Fruit fly (Drosophila melanogaster): ENCODE data around the gene Psa.

dm6 chr3L:1495803-1496202 lies 6.8 kb upstream of the Psa start:
- TF ChIP-seq Sin3A (optimal IDR thresholded peaks at IDR 0.05), result no peak
- no peak for TF ChIP-seq ttk (optimal IDR thresholded peaks at IDR 0.05)
- no peak for TF ChIP-seq psq (optimal IDR thresholded peaks at IDR 0.05)
- no peak for TF ChIP-seq h (optimal IDR thresholded peaks at IDR 0.05)
